Worm (Caenorhabditis elegans) whole organism, L4 larva: ENCODE results near the gene C13F10.8.

Experiments
- F44E2.7 ChIP-seq: fragments of 200-800 bp; sonication (Bioruptor generic); IDR thresholded peaks from 2 replicates; pipeline ENCODE4 v2.1.2; 2022; ENCODE audit warnings: missing genetic modification characterization, missing compliant biosample characterization
- egl-43 ChIP-seq: fragments of 200-800 bp; sonication (Bioruptor generic); IDR thresholded peaks from 2 replicates; pipeline ENCODE4 v1.3.6; 2022; ENCODE audit warnings: missing genetic modification reagents, missing genetic modification characterization, missing compliant biosample characterization
- rbr-2 ChIP-seq: sonication (generic microtip); optimal IDR thresholded peaks from 2 replicates; lab custom pipeline; 2016; ENCODE audit warnings: missing genotype, missing genetic modification characterization, missing compliant biosample characterization
- snpc-1.2 ChIP-seq: fragments of 200-800 bp; sonication (Bioruptor generic); IDR thresholded peaks from 2 replicates; pipeline ENCODE4 v1.3.6; 2022; ENCODE audit warnings: missing genetic modification reagents, missing genetic modification characterization, missing compliant biosample characterization

ce11 chrV:7214802-7215201 is 6.0 kb downstream of the C13F10.8 start, which contains the start of gene soap-1:
- TF ChIP-seq F44E2.7 (no peak), snpc-1.2 (no peak), rbr-2 (tag; lab: Kevin White, UChicago) (no peak), egl-43 (GFP tag; lab: Robert Waterston, UW) (no peak)
